Fruit fly (Drosophila melanogaster) whole organism, embryonic: ENCODE results near the gene CG7966.

ENCODE experiments used
- Ada2b ChIP-seq: fragments of 200-800 bp; sonication (Bioruptor generic); IDR thresholded peaks from 2 replicates; pipeline ENCODE4 v1.3.6; 2022; ENCODE audit warnings: missing biosample characterization, missing genetic modification characterization
- Asciz ChIP-seq: fragments of 200-800 bp; sonication (Bioruptor generic); optimal IDR thresholded peaks from 2 replicates; lab custom pipeline; 2017; ENCODE audit warnings: missing biosample characterization, mild to moderate bottlenecking, missing genetic modification characterization, missing genetic modification reagents
- Bteb2 ChIP-seq: fragments of 200-800 bp; sonication (Bioruptor generic); optimal IDR thresholded peaks from 2 replicates; lab custom pipeline; 2016; ENCODE audit warnings: missing biosample characterization, missing genetic modification characterization
- CG10462 ChIP-seq: fragments of 200-800 bp; sonication (Bioruptor generic); optimal IDR thresholded peaks from 2 replicates; lab custom pipeline; 2016; ENCODE audit warnings: missing biosample characterization, missing genetic modification characterization
- CG11696 ChIP-seq: fragments of 200-800 bp; sonication (Bioruptor generic); IDR thresholded peaks from 2 replicates; pipeline ENCODE4 v1.3.6; 2022; ENCODE audit warnings: missing biosample characterization, missing genetic modification characterization
- CG15479 ChIP-seq: fragments of 200-800 bp; sonication (Bioruptor generic); optimal IDR thresholded peaks from 3 replicates; lab custom pipeline; 2019; ENCODE audit warnings: missing biosample characterization, mild to moderate bottlenecking, missing genetic modification characterization, moderate library complexity
- CG1603 ChIP-seq: fragments of 200-800 bp; sonication (Bioruptor generic); optimal IDR thresholded peaks from 2 replicates; lab custom pipeline; 2019; ENCODE audit warnings: missing biosample characterization, mild to moderate bottlenecking, missing genetic modification characterization, moderate library complexity
- CG16813 ChIP-seq: fragments of 200-800 bp; sonication (Bioruptor generic); IDR thresholded peaks from 3 replicates; pipeline ENCODE4 v1.3.6; 2022; ENCODE audit warnings: missing biosample characterization, missing genetic modification characterization; ENCODE audit not compliant: partially characterized antibody
- CG17802 ChIP-seq: fragments of 200-800 bp; sonication (Bioruptor generic); optimal IDR thresholded peaks from 2 replicates; lab custom pipeline; 2018; ENCODE audit warnings: missing biosample characterization, mild to moderate bottlenecking, missing genetic modification characterization, moderate library complexity
- CG30403 ChIP-seq: fragments of 200-800 bp; sonication (Bioruptor generic); optimal IDR thresholded peaks from 3 replicates; lab custom pipeline; 2016; ENCODE audit warnings: missing biosample characterization, missing genetic modification characterization
- CG4617 ChIP-seq: fragments of 200-800 bp; sonication (Bioruptor generic); optimal IDR thresholded peaks from 3 replicates; lab custom pipeline; 2016; ENCODE audit warnings: missing biosample characterization, missing genetic modification characterization, borderline replicate concordance
- CG6689 ChIP-seq: fragments of 200-800 bp; sonication (Bioruptor generic); IDR thresholded peaks from 2 replicates; pipeline ENCODE4 v1.3.6; 2022; ENCODE audit warnings: missing biosample characterization, missing genetic modification characterization
- CG7745 ChIP-seq: fragments of 200-800 bp; sonication (Bioruptor generic); optimal IDR thresholded peaks from 2 replicates; lab custom pipeline; 2018; ENCODE audit warnings: missing biosample characterization, mild to moderate bottlenecking, missing genetic modification characterization, moderate library complexity
- CG8290 ChIP-seq, 3 experiments: fragments of 200-800 bp; sonication (Bioruptor generic); optimal IDR thresholded peaks; 2 replicates each; lab custom pipeline; 2016 to 2019; ENCODE audit warnings: missing biosample characterization in 3 of 3, missing genetic modification characterization in 3 of 3, mild to moderate bottlenecking in 2 of 3, moderate library complexity in 1 of 3
- CG9797 ChIP-seq: fragments of 200-800 bp; sonication (Bioruptor generic); optimal IDR thresholded peaks from 3 replicates; lab custom pipeline; 2018; ENCODE audit warnings: missing biosample characterization, mild to moderate bottlenecking, missing genetic modification characterization
- CHES-1-like ChIP-seq: fragments of 200-800 bp; sonication (Bioruptor generic); optimal IDR thresholded peaks from 2 replicates; lab custom pipeline; 2016; ENCODE audit warnings: missing biosample characterization, missing genetic modification characterization
- Deaf1 ChIP-seq: fragments of 200-800 bp; optimal IDR thresholded peaks from 3 replicates; lab custom pipeline; 2019; ENCODE audit warnings: missing biosample characterization, mild to moderate bottlenecking, missing genetic modification characterization, moderate library complexity
- Dip3 ChIP-seq: fragments of 200-800 bp; sonication (Bioruptor generic); optimal IDR thresholded peaks from 3 replicates; lab custom pipeline; 2016; ENCODE audit warnings: missing biosample characterization, missing genetic modification characterization
- Dp ChIP-seq: fragments of 200-800 bp; sonication (Bioruptor generic); optimal IDR thresholded peaks from 2 replicates; lab custom pipeline; 2018; ENCODE audit warnings: missing biosample characterization, mild to moderate bottlenecking, missing genetic modification characterization, moderate library complexity
- E2f2 ChIP-seq: fragments of 200-800 bp; sonication (Bioruptor generic); IDR thresholded peaks from 2 replicates; pipeline ENCODE4 v1.3.6; 2022; ENCODE audit warnings: missing biosample characterization, missing genetic modification characterization
- Fer3 ChIP-seq: fragments of 200-800 bp; sonication (Bioruptor generic); optimal IDR thresholded peaks from 2 replicates; lab custom pipeline; 2018; ENCODE audit warnings: missing biosample characterization, mild to moderate bottlenecking, missing genetic modification characterization, moderate library complexity
- HLH3B ChIP-seq: fragments of 200-800 bp; sonication (Bioruptor generic); IDR thresholded peaks from 2 replicates; pipeline ENCODE4 v1.3.6; 2022; ENCODE audit warnings: missing biosample characterization, missing genetic modification characterization
- Lpt ChIP-seq: fragments of >200 bp; optimal IDR thresholded peaks from 2 replicates; lab custom pipeline; 2018; ENCODE audit warnings: missing biosample characterization, missing genetic modification characterization
- MESR4 ChIP-seq: fragments of 200-800 bp; sonication (Bioruptor generic); optimal IDR thresholded peaks from 2 replicates; lab custom pipeline; 2018; ENCODE audit warnings: missing biosample characterization, mild to moderate bottlenecking, missing genetic modification characterization, moderate library complexity
- Myb ChIP-seq: fragments of 200-800 bp; sonication (Bioruptor generic); optimal IDR thresholded peaks from 2 replicates; lab custom pipeline; 2016; ENCODE audit warnings: missing biosample characterization, missing genetic modification characterization
- Opbp ChIP-seq: fragments of 200-800 bp; sonication (Bioruptor generic); IDR thresholded peaks from 3 replicates; pipeline ENCODE4 v1.3.6; 2022; ENCODE audit warnings: missing biosample characterization, missing genetic modification characterization; ENCODE audit not compliant: partially characterized antibody
- Pdp1 ChIP-seq, 2 experiments: fragments of 200-800 bp; sonication (Bioruptor generic); optimal IDR thresholded peaks; 3 replicates each; lab custom pipeline; 2016; ENCODE audit warnings: missing biosample characterization in 2 of 2, missing genetic modification characterization in 2 of 2, mild to moderate bottlenecking in 1 of 2, moderate library complexity in 1 of 2
- Side ChIP-seq: fragments of 200-800 bp; sonication (Bioruptor generic); optimal IDR thresholded peaks from 2 replicates; lab custom pipeline; 2016; ENCODE audit warnings: missing biosample characterization, missing genetic modification characterization
- Stat92E ChIP-seq, 3 experiments: fragments of >200 bp in 2 of 3; fragments of 200-800 bp in 1 of 3; sonication (Bioruptor generic) in 1 of 3; optimal IDR thresholded peaks; 2 replicates each; lab custom pipeline; 2017 to 2019; ENCODE audit warnings: missing biosample characterization in 3 of 3, missing genetic modification characterization in 3 of 3, mild to moderate bottlenecking in 1 of 3, moderate library complexity in 1 of 3
- ap ChIP-seq: fragments of 200-800 bp; sonication (Bioruptor generic); IDR thresholded peaks from 2 replicates; pipeline ENCODE4 v1.3.6; 2022; ENCODE audit warnings: missing biosample characterization, missing genetic modification characterization
- caup ChIP-seq: fragments of 200-800 bp; sonication (Bioruptor generic); optimal IDR thresholded peaks from 3 replicates; lab custom pipeline; 2017; ENCODE audit warnings: missing biosample characterization, mild to moderate bottlenecking, missing genetic modification characterization, moderate library complexity; ENCODE audit not compliant: severe bottlenecking
- dm ChIP-seq: fragments of 200-800 bp; sonication (Bioruptor generic); optimal IDR thresholded peaks from 3 replicates; lab custom pipeline; 2016; ENCODE audit warnings: missing biosample characterization, missing genetic modification characterization
- dysf ChIP-seq: fragments of 200-800 bp; sonication (Bioruptor generic); IDR thresholded peaks from 3 replicates; pipeline ENCODE4 v1.3.6; 2022; ENCODE audit warnings: missing biosample characterization, missing genetic modification characterization
- fu2 ChIP-seq: fragments of 200-800 bp; sonication (Bioruptor generic); optimal IDR thresholded peaks from 2 replicates; lab custom pipeline; 2016; ENCODE audit warnings: missing biosample characterization, missing genetic modification characterization
- grn ChIP-seq: fragments of 200-800 bp; sonication (Bioruptor generic); optimal IDR thresholded peaks from 3 replicates; lab custom pipeline; 2017; ENCODE audit warnings: missing biosample characterization, missing genetic modification characterization
- kah ChIP-seq: fragments of 200-800 bp; sonication (Bioruptor generic); optimal IDR thresholded peaks from 2 replicates; lab custom pipeline; 2018; ENCODE audit warnings: missing biosample characterization, mild to moderate bottlenecking, missing genetic modification characterization
- mam ChIP-seq: fragments of 200-800 bp; sonication (Bioruptor generic); optimal IDR thresholded peaks from 3 replicates; lab custom pipeline; 2016; ENCODE audit warnings: missing biosample characterization, missing genetic modification characterization
- mld ChIP-seq: fragments of 200-800 bp; sonication (Bioruptor generic); IDR thresholded peaks from 3 replicates; pipeline ENCODE4 v1.3.6; 2022; ENCODE audit warnings: missing biosample characterization, missing genetic modification characterization; ENCODE audit not compliant: partially characterized antibody
- nerfin-2 ChIP-seq: fragments of 200-800 bp; sonication (Bioruptor generic); IDR thresholded peaks from 2 replicates; pipeline ENCODE4 v1.3.6; 2022; ENCODE audit warnings: missing biosample characterization, missing genetic modification characterization; ENCODE audit not compliant: partially characterized antibody
- pfk ChIP-seq: fragments of 200-800 bp; sonication (Bioruptor generic); optimal IDR thresholded peaks from 2 replicates; lab custom pipeline; 2018; ENCODE audit warnings: missing biosample characterization, mild to moderate bottlenecking, missing genetic modification characterization, moderate library complexity
- psq ChIP-seq: fragments of 200-800 bp; sonication (Bioruptor generic); optimal IDR thresholded peaks from 2 replicates; lab custom pipeline; 2017; ENCODE audit warnings: missing biosample characterization, missing genetic modification characterization
- repo ChIP-seq: fragments of 200-800 bp; sonication (Bioruptor generic); optimal IDR thresholded peaks from 2 replicates; lab custom pipeline; 2016; ENCODE audit warnings: missing biosample characterization, missing genetic modification characterization
- row ChIP-seq: fragments of 200-800 bp; sonication (Bioruptor generic); IDR thresholded peaks from 3 replicates; pipeline ENCODE4 v1.3.6; 2022; ENCODE audit warnings: missing biosample characterization, missing genetic modification characterization
- slbo ChIP-seq: fragments of 200-800 bp; sonication (Bioruptor generic); IDR thresholded peaks from 2 replicates; pipeline ENCODE4 v1.3.6; 2022; ENCODE audit warnings: missing biosample characterization, missing genetic modification characterization
- sob ChIP-seq: fragments of 200-800 bp; sonication (Bioruptor generic); IDR thresholded peaks from 2 replicates; pipeline ENCODE4 v1.3.6; 2022; ENCODE audit warnings: missing biosample characterization, missing genetic modification characterization
- ssp ChIP-seq: fragments of 200-800 bp; sonication (Bioruptor generic); IDR thresholded peaks from 2 replicates; pipeline ENCODE4 v1.3.6; 2022; ENCODE audit warnings: missing biosample characterization, missing genetic modification characterization
- tio ChIP-seq: fragments of 200-800 bp; sonication (Bioruptor generic); optimal IDR thresholded peaks from 2 replicates; lab custom pipeline; 2017; ENCODE audit warnings: missing biosample characterization, missing genetic modification characterization, inconsistent platforms
- unpg ChIP-seq: fragments of 200-800 bp; sonication (Bioruptor generic); optimal IDR thresholded peaks from 3 replicates; lab custom pipeline; 2018; ENCODE audit warnings: missing biosample characterization, mild to moderate bottlenecking, missing genetic modification characterization, moderate library complexity
- vfl ChIP-seq: fragments of 200-800 bp; sonication (Bioruptor generic); optimal IDR thresholded peaks from 2 replicates; lab custom pipeline; 2016; ENCODE audit warnings: missing biosample characterization, missing genetic modification characterization

Gene CG7966

DNA sequence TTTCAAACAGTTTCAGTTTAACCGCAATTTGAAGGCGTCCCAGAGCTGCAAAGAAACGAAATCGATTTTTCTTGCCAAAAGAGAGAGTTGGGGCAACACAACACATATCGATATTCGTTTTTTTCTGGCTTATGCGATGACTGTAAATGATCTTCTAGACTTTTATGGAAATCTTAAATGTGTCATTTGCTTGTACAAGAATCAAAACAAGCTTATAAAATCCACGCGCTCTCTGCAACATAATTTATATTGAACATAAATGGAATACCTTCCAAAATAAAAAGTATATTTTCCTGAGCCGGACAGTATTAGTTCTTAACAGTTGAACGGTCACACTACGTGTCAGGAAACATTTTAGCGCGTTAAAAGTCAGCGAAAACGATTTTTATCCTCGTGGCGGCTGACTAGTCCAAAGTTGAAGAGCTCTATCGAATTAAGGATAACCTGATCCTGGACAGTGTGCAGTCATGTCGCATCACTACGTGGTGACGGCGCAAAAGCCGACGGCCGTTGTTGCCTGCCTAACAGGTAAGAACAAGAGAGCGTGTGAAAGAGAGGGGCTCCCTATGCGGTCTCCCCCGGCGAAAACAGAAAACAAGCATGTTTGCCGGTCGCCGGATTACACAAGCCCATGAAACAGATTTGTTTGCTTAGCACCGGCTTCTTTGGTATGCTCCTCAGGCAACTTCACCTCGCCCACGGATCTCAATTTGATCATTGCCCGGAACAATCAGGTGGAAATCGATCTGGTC lies 865 bp upstream of the CG7966 start, which contains the start of gene pic (continued):
- TF ChIP-seq CG9797 (GFP tag; lab: Kevin White, UChicago) = peak; percentile 87
- 0 out of 3 replicates have a peak, but pooled peaks have one; percentile 12 for TF ChIP-seq mld (GFP tag; lab: Robert Waterston, UW)
- TF ChIP-seq Side = peak; percentile 18
- no peak for TF ChIP-seq CG7745
- TF ChIP-seq dm (GFP tag; lab: Kevin White, UChicago) = peak; percentile 32
- TF ChIP-seq Fer3 (tag; lab: Kevin White, UChicago) = no peak
- peak; percentile 77 for TF ChIP-seq Myb
- TF ChIP-seq Opbp (GFP tag; lab: Robert Waterston, UW) = peak; percentile 71
- TF ChIP-seq caup = no peak
- no peak for TF ChIP-seq CG1603 (tag; lab: Kevin White, UChicago)
- TF ChIP-seq sob (GFP tag; lab: Robert Waterston, UW) = no peak
- TF ChIP-seq CG16813 (GFP tag; lab: Robert Waterston, UW) = peak; percentile 81
- TF ChIP-seq grn (GFP tag; lab: Kevin White, UChicago) = no peak
- no peak for TF ChIP-seq Dip3 (GFP tag; lab: Kevin White, UChicago)
- TF ChIP-seq MESR4 (GFP tag; lab: Kevin White, UChicago) = peak; percentile 78
- TF ChIP-seq tio (GFP tag; lab: Kevin White, UChicago) = no peak
- TF ChIP-seq CG15479 = no peak
- peak; percentile 6 for TF ChIP-seq mam
- no peak for TF ChIP-seq CG11696 (GFP tag; lab: Robert Waterston, UW)
- no peak for TF ChIP-seq slbo
- peak; percentile 90 for TF ChIP-seq Dp (GFP tag; lab: Kevin White, UChicago)
- TF ChIP-seq ssp (GFP tag; lab: Robert Waterston, UW) = no peak
- TF ChIP-seq Stat92E (GFP tag; optimal IDR thresholded peaks at IDR 0.05; lab: Kevin White, UChicago) = no peak
- TF ChIP-seq dysf (GFP tag; lab: Robert Waterston, UW) = no peak
- no peak for TF ChIP-seq Bteb2 (GFP tag; lab: Kevin White, UChicago)
- no peak for TF ChIP-seq kah (GFP tag; lab: Kevin White, UChicago)
- TF ChIP-seq CG17802 = no peak
- TF ChIP-seq nerfin-2 (GFP tag; lab: Robert Waterston, UW) = peak; percentile 57; the same call in 1 of the 2 replicates
- TF ChIP-seq CG10462 (GFP tag; lab: Kevin White, UChicago) = no peak
- no peak for TF ChIP-seq CG6689
- no peak for TF ChIP-seq unpg (GFP tag; lab: Kevin White, UChicago)
- no peak for TF ChIP-seq vfl (GFP tag; lab: Kevin White, UChicago)
- TF ChIP-seq repo (GFP tag; lab: Kevin White, UChicago) = no peak
- TF ChIP-seq ap (GFP tag; lab: Robert Waterston, UW) = no peak
- TF ChIP-seq Lpt (GFP tag; lab: Kevin White, UChicago) = no peak
- no peak for TF ChIP-seq fu2 (GFP tag; lab: Kevin White, UChicago)
- peak; percentile 37 for TF ChIP-seq CHES-1-like
- TF ChIP-seq psq = no peak
- no peak for TF ChIP-seq HLH3B
- TF ChIP-seq Deaf1 = no peak
- TF ChIP-seq E2f2 (GFP tag; lab: Robert Waterston, UW) = peak; percentile 93
- no peak for TF ChIP-seq CG8290 (GFP tag; optimal IDR thresholded peaks at IDR 0.05; lab: Kevin White, UChicago)
- no peak for TF ChIP-seq CG8290 (tag; optimal IDR thresholded peaks at IDR 0.05; lab: Kevin White, UChicago)
- TF ChIP-seq CG4617 = peak; percentile 36
- no peak for TF ChIP-seq Ada2b (GFP tag; lab: Robert Waterston, UW)
- TF ChIP-seq Asciz (GFP tag; lab: Kevin White, UChicago) = no peak
- TF ChIP-seq Pdp1 (GFP tag; optimal IDR thresholded peaks at IDR 0.05; lab: Kevin White, UChicago) = peak in 1 of 2 experiments; percentile 89
- TF ChIP-seq CG30403 = no peak
- no peak for TF ChIP-seq pfk (GFP tag; lab: Kevin White, UChicago)
- peak; percentile 69 for TF ChIP-seq row (GFP tag; lab: Robert Waterston, UW)
